Fruit fly (Drosophila melanogaster) whole organism, wandering third instar larva: ENCODE data around the gene Ag5r.

ENCODE experiments used
- Hnf4 ChIP-seq: fragments of 200-800 bp; sonication (Bioruptor generic); optimal IDR thresholded peaks from 2 replicates; lab custom pipeline; 2016; ENCODE audit warnings: missing biosample characterization, mild to moderate bottlenecking, missing genetic modification characterization
- lola ChIP-seq: fragments of >200 bp; optimal IDR thresholded peaks from 2 replicates; lab custom pipeline; 2017; ENCODE audit warnings: missing biosample characterization, missing genetic modification characterization
- sage ChIP-seq: fragments of 200-800 bp; sonication (Bioruptor generic); optimal IDR thresholded peaks from 2 replicates; lab custom pipeline; 2016; ENCODE audit warnings: missing biosample characterization, mild to moderate bottlenecking, missing genetic modification characterization

DNA sequence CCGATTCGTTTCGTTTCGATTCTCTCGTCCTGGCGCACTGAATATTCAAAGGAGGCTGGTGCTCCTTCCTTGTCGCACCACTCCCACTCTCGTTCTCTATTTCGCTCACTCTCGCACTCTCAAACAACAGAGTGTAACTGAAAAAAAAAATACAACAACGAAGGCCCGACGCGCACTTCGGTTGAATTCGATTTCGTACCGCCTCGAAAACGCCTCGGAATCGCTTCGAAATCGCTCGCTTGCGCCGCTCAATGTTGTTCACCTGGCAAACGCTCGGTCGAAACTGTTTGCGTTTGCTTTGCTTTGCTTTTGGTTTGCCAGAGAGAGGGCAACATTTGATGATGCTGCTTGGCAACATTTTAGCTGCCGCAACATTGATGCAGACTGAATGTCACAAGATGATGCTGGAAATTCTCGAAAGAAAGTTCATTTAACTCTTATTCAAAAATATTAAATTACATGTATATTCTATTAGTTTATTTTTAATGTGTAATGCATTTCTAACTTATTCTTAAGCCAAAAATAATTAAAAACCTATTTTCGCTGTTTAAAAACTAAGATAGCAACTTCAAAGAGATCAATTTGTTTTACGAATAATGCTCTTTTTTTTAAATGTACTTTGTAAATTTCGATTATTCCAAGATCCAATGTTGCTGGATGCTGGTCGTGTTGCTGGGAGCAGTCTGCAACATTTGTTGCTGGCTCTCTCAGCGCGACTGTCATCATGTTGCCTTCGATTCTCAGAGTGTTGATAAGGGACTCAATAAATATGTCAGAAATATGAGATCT, 37.1 kb downstream of the Ag5r start, which contains the start of gene NetB:
- TF ChIP-seq lola (GFP tag; lab: Kevin White, UChicago) (no peak), sage (GFP tag; lab: Kevin White, UChicago) (no peak), Hnf4 (GFP tag; lab: Kevin White, UChicago) (no peak)
